Fruit fly (Drosophila melanogaster) whole organism, adult: ENCODE data around the gene CG33299.

Source experiments
- CG11617 ChIP-seq: fragments of 200-800 bp; sonication (Bioruptor generic); optimal IDR thresholded peaks from 2 replicates; lab custom pipeline; 2017; ENCODE audit warnings: mild to moderate bottlenecking, missing biosample characterization, missing genetic modification reagents, missing genetic modification characterization
- CG12768 ChIP-seq: fragments of 200-800 bp; sonication (Bioruptor generic); optimal IDR thresholded peaks from 2 replicates; lab custom pipeline; 2017; ENCODE audit warnings: missing biosample characterization, missing genetic modification characterization, mild to moderate bottlenecking, moderate library complexity, missing genetic modification reagents
- CG14711 ChIP-seq: fragments of 200-800 bp; sonication (Bioruptor generic); optimal IDR thresholded peaks from 2 replicates; lab custom pipeline; 2018; ENCODE audit warnings: missing biosample characterization, mild to moderate bottlenecking, missing genetic modification characterization, moderate library complexity
- CG1620 ChIP-seq: fragments of 200-800 bp; sonication (Bioruptor generic); optimal IDR thresholded peaks from 2 replicates; lab custom pipeline; 2016; ENCODE audit warnings: missing biosample characterization, missing genetic modification characterization
- CG33017 ChIP-seq: fragments of 200-800 bp; sonication (Bioruptor generic); optimal IDR thresholded peaks from 2 replicates; lab custom pipeline; 2018; ENCODE audit warnings: missing biosample characterization, mild to moderate bottlenecking, missing genetic modification characterization, moderate library complexity
- CG5204 ChIP-seq: fragments of 200-800 bp; sonication (Bioruptor generic); optimal IDR thresholded peaks from 2 replicates; lab custom pipeline; 2016; ENCODE audit warnings: missing biosample characterization, missing genetic modification characterization
- CG7045 ChIP-seq: fragments of 200-800 bp; sonication (Bioruptor generic); optimal IDR thresholded peaks from 2 replicates; lab custom pipeline; 2017; ENCODE audit warnings: missing biosample characterization, mild to moderate bottlenecking, missing genetic modification characterization
- CG7101 ChIP-seq: fragments of 200-800 bp; sonication (Bioruptor generic); optimal IDR thresholded peaks from 2 replicates; lab custom pipeline; 2018; ENCODE audit warnings: missing biosample characterization, mild to moderate bottlenecking, missing genetic modification characterization, moderate library complexity
- Clk ChIP-seq: fragments of 200-800 bp; sonication (Bioruptor generic); optimal IDR thresholded peaks from 2 replicates; lab custom pipeline; 2017; ENCODE audit warnings: missing biosample characterization, missing genetic modification characterization
- Crg-1 ChIP-seq: fragments of 200-800 bp; sonication (Bioruptor generic); optimal IDR thresholded peaks from 2 replicates; lab custom pipeline; 2016; ENCODE audit warnings: missing biosample characterization, missing genetic modification characterization
- Hr96 ChIP-seq: fragments of 200-800 bp; sonication (Bioruptor generic); optimal IDR thresholded peaks from 2 replicates; lab custom pipeline; 2016; ENCODE audit warnings: missing biosample characterization, missing genetic modification characterization
- Mnt ChIP-seq: fragments of 200-800 bp; sonication (Bioruptor generic); optimal IDR thresholded peaks from 2 replicates; lab custom pipeline; 2016; ENCODE audit warnings: missing biosample characterization, mild to moderate bottlenecking, missing genetic modification characterization
- bab1 ChIP-seq: fragments of 200-800 bp; sonication (Bioruptor generic); optimal IDR thresholded peaks from 3 replicates; lab custom pipeline; 2019; ENCODE audit warnings: missing biosample characterization, mild to moderate bottlenecking, missing genetic modification characterization, moderate library complexity
- cic ChIP-seq: fragments of 200-800 bp; sonication (Bioruptor generic); optimal IDR thresholded peaks from 2 replicates; lab custom pipeline; 2017; ENCODE audit warnings: missing biosample characterization, mild to moderate bottlenecking, missing genetic modification characterization, moderate library complexity
- cnc ChIP-seq, 2 experiments: fragments of >200 bp; optimal IDR thresholded peaks; 2 replicates each; lab custom pipeline; 2017
- kay ChIP-seq: fragments of 200-800 bp; sonication (Bioruptor generic); peaks from one replicate; lab custom pipeline; 2016; ENCODE audit warnings: missing biosample characterization, missing genetic modification characterization, borderline replicate concordance
- ovo ChIP-seq: fragments of 200-800 bp; sonication (Bioruptor generic); optimal IDR thresholded peaks from 2 replicates; lab custom pipeline; 2016; ENCODE audit warnings: missing biosample characterization, missing genetic modification characterization
- pad ChIP-seq: fragments of 200-800 bp; sonication (Bioruptor generic); optimal IDR thresholded peaks from 3 replicates; lab custom pipeline; 2017; ENCODE audit warnings: missing biosample characterization, missing genetic modification characterization, mild to moderate bottlenecking, moderate library complexity, missing genetic modification reagents
- tj ChIP-seq: fragments of 200-800 bp; sonication (Bioruptor generic); optimal IDR thresholded peaks from 3 replicates; lab custom pipeline; 2017; ENCODE audit warnings: missing biosample characterization, mild to moderate bottlenecking, missing genetic modification characterization, moderate library complexity
- toe ChIP-seq: fragments of 200-800 bp; sonication (Bioruptor generic); optimal IDR thresholded peaks from 2 replicates; lab custom pipeline; 2016; ENCODE audit warnings: missing biosample characterization, missing genetic modification characterization

CG33299 gene

dm6 chr2L:9614674-9615258, 41.6 kb upstream of the CG33299 start:
- TF ChIP-seq cic (GFP tag; lab: Kevin White, UChicago) (peak; percentile 40), cnc (optimal IDR thresholded peaks at IDR 0.05; lab: Kevin White, UChicago) (peak in 1 of 2 experiments; percentile 54), kay (GFP tag; lab: Kevin White, UChicago) (no peak), toe (GFP tag; lab: Kevin White, UChicago) (no peak)

DNA sequence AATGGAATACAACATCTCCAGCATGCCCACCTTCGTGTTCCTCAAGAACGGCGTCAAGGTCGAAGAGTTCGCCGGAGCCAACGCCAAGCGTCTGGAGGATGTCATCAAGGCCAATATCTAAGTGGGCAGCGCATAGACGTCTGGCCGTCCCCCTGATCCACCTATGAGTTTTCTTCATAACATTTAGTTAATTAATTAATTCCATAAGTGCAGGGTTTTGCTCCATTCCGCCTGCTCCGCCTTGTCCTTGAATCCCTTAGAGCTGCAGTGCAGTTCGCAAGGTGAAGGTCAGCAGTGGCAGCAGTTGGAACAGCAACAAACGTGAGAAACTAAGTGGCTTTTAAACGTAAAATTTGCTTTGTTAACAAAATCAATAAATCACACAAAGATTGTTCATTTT, 40.8 kb upstream of the CG33299 start:
- TF ChIP-seq kay (GFP tag; lab: Kevin White, UChicago) (no peak), ovo (GFP tag; lab: Kevin White, UChicago) (no peak), CG7045 (GFP tag; lab: Kevin White, UChicago) (no peak), Hr96 (GFP tag; lab: Kevin White, UChicago) (no peak), CG11617 (GFP tag; lab: Kevin White, UChicago) (no peak), cnc (optimal IDR thresholded peaks at IDR 0.05; lab: Kevin White, UChicago) (no peak), CG5204 (GFP tag; lab: Kevin White, UChicago) (no peak), bab1 (GFP tag; lab: Kevin White, UChicago) (no peak), CG1620 (GFP tag; lab: Kevin White, UChicago) (no peak), Crg-1 (GFP tag; lab: Kevin White, UChicago) (no peak), Mnt (GFP tag; lab: Kevin White, UChicago) (no peak), CG14711 (no peak), CG7101 (tag; lab: Kevin White, UChicago) (no peak), CG33017 (tag; lab: Kevin White, UChicago) (no peak)

DNA sequence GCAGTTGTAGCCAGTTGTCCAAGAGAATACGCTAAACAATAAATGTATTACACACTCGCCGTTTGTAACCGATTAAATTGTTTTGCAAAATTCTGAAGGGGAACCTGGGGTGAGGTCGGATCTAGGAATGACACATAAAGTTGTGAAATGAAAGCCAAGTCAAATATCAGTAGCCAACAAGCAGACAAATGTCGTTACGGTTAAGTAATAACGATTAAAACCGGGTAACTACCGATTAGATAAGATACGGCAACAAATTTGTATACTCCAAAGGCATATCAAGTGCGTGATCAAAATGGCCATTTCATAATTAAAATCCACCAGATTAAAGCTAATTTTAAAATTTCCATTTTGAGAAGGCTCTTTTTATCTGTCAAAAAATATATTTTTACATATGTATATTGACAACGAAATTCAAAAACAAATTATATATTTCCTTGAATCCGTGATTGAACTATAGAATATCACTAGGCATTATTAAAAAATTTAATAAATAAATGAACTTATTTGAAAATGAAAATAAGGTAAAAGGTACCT, 40.3 kb upstream of the CG33299 start, which contains the start of gene GlcAT-S:
Gene GlcAT-S (plus strand): TSS at position 487 of the 537 bp plus-strand sequence.
- TF ChIP-seq cic (GFP tag; lab: Kevin White, UChicago) (peak; percentile 31), bab1 (GFP tag; lab: Kevin White, UChicago) (no peak)

dm6 chr2L:9616654-9617053, 39.7 kb upstream of the CG33299 start:
- peak; percentile 42 for TF ChIP-seq CG11617 (GFP tag; lab: Kevin White, UChicago)
- peak; percentile 59 for TF ChIP-seq tj
- TF ChIP-seq Crg-1 (GFP tag; lab: Kevin White, UChicago) = peak; percentile 49
- TF ChIP-seq pad (GFP tag; lab: Kevin White, UChicago) = no peak
- no peak for TF ChIP-seq Hr96 (GFP tag; lab: Kevin White, UChicago)
- no peak for TF ChIP-seq CG12768 (GFP tag; lab: Kevin White, UChicago)
- TF ChIP-seq cic (GFP tag; lab: Kevin White, UChicago) = peak; percentile 5
- peak; percentile 40 for TF ChIP-seq bab1 (GFP tag; lab: Kevin White, UChicago)
- peak; percentile 14 for TF ChIP-seq CG33017 (tag; lab: Kevin White, UChicago)
- no peak for TF ChIP-seq Clk (GFP tag; lab: Kevin White, UChicago)
- TF ChIP-seq CG1620 (GFP tag; lab: Kevin White, UChicago) = peak; percentile 70
- TF ChIP-seq toe (GFP tag; lab: Kevin White, UChicago) = no peak
- TF ChIP-seq CG14711 = no peak
- no peak for TF ChIP-seq cnc (optimal IDR thresholded peaks at IDR 0.05; lab: Kevin White, UChicago)
- TF ChIP-seq ovo (GFP tag; lab: Kevin White, UChicago) = peak; percentile 49
- TF ChIP-seq kay (GFP tag; lab: Kevin White, UChicago) = no peak
- no peak for TF ChIP-seq CG5204 (GFP tag; lab: Kevin White, UChicago)
- TF ChIP-seq CG7045 (GFP tag; lab: Kevin White, UChicago) = no peak
- peak; percentile 12 for TF ChIP-seq CG7101 (tag; lab: Kevin White, UChicago)
- TF ChIP-seq Mnt (GFP tag; lab: Kevin White, UChicago) = peak; percentile 80

- peak; percentile 29 for TF ChIP-seq CG14711
- TF ChIP-seq bab1 (GFP tag; lab: Kevin White, UChicago) = peak; percentile 69
- TF ChIP-seq pad (GFP tag; lab: Kevin White, UChicago) = no peak
- TF ChIP-seq kay (GFP tag; lab: Kevin White, UChicago) = peak; percentile 33
Observed at dm6 chr2L:9617908-9618307, 38.5 kb upstream of the CG33299 start.

DNA sequence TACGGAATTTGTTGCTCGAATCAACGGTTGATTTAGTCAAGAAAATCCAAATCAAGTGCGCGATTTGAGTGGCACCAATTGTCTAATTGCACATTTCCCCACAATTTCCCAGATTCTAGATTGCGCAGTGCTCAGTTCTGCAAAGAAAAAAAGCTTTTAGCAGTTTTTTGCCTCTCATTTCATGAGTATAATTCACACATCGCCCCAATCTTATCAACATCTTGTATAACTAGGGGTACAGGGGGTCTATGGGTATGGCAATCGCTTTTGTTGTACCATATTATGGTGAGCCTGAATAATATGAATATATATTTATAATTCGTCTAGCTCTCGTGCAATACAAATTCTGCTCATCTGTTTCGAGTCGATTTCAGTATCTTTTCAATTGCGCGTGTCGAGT, 37.5 kb upstream of the CG33299 start:
- TF ChIP-seq tj (no peak), pad (GFP tag; lab: Kevin White, UChicago) (peak; percentile 4), CG14711 (no peak), cnc (optimal IDR thresholded peaks at IDR 0.05; lab: Kevin White, UChicago) (no peak), bab1 (GFP tag; lab: Kevin White, UChicago) (no peak), Hr96 (GFP tag; lab: Kevin White, UChicago) (no peak), CG7101 (tag; lab: Kevin White, UChicago) (no peak), Mnt (GFP tag; lab: Kevin White, UChicago) (no peak), Crg-1 (GFP tag; lab: Kevin White, UChicago) (no peak), cic (GFP tag; lab: Kevin White, UChicago) (peak; percentile 42), kay (GFP tag; lab: Kevin White, UChicago) (peak; percentile 71), CG12768 (GFP tag; lab: Kevin White, UChicago) (no peak), ovo (GFP tag; lab: Kevin White, UChicago) (no peak), CG11617 (GFP tag; lab: Kevin White, UChicago) (no peak)
